Fruit fly (Drosophila melanogaster) whole organism, adult: ENCODE data around the gene CG9150.

ENCODE experiments used
- CG11617 ChIP-seq: fragments of 200-800 bp; sonication (Bioruptor generic); optimal IDR thresholded peaks from 2 replicates; lab custom pipeline; 2017; ENCODE audit warnings: mild to moderate bottlenecking, missing biosample characterization, missing genetic modification reagents, missing genetic modification characterization
- CG12768 ChIP-seq: fragments of 200-800 bp; sonication (Bioruptor generic); optimal IDR thresholded peaks from 2 replicates; lab custom pipeline; 2017; ENCODE audit warnings: missing biosample characterization, missing genetic modification characterization, mild to moderate bottlenecking, moderate library complexity, missing genetic modification reagents
- CG14711 ChIP-seq: fragments of 200-800 bp; sonication (Bioruptor generic); optimal IDR thresholded peaks from 2 replicates; lab custom pipeline; 2018; ENCODE audit warnings: missing biosample characterization, mild to moderate bottlenecking, missing genetic modification characterization, moderate library complexity
- CG1620 ChIP-seq: fragments of 200-800 bp; sonication (Bioruptor generic); optimal IDR thresholded peaks from 2 replicates; lab custom pipeline; 2016; ENCODE audit warnings: missing biosample characterization, missing genetic modification characterization
- CG33017 ChIP-seq: fragments of 200-800 bp; sonication (Bioruptor generic); optimal IDR thresholded peaks from 2 replicates; lab custom pipeline; 2018; ENCODE audit warnings: missing biosample characterization, mild to moderate bottlenecking, missing genetic modification characterization, moderate library complexity
- CG5204 ChIP-seq: fragments of 200-800 bp; sonication (Bioruptor generic); optimal IDR thresholded peaks from 2 replicates; lab custom pipeline; 2016; ENCODE audit warnings: missing biosample characterization, missing genetic modification characterization
- CG7045 ChIP-seq: fragments of 200-800 bp; sonication (Bioruptor generic); optimal IDR thresholded peaks from 2 replicates; lab custom pipeline; 2017; ENCODE audit warnings: missing biosample characterization, mild to moderate bottlenecking, missing genetic modification characterization
- CG7101 ChIP-seq: fragments of 200-800 bp; sonication (Bioruptor generic); optimal IDR thresholded peaks from 2 replicates; lab custom pipeline; 2018; ENCODE audit warnings: missing biosample characterization, mild to moderate bottlenecking, missing genetic modification characterization, moderate library complexity
- Clk ChIP-seq: fragments of 200-800 bp; sonication (Bioruptor generic); optimal IDR thresholded peaks from 2 replicates; lab custom pipeline; 2017; ENCODE audit warnings: missing biosample characterization, missing genetic modification characterization
- Crg-1 ChIP-seq: fragments of 200-800 bp; sonication (Bioruptor generic); optimal IDR thresholded peaks from 2 replicates; lab custom pipeline; 2016; ENCODE audit warnings: missing biosample characterization, missing genetic modification characterization
- Hr96 ChIP-seq: fragments of 200-800 bp; sonication (Bioruptor generic); optimal IDR thresholded peaks from 2 replicates; lab custom pipeline; 2016; ENCODE audit warnings: missing biosample characterization, missing genetic modification characterization
- Mnt ChIP-seq: fragments of 200-800 bp; sonication (Bioruptor generic); optimal IDR thresholded peaks from 2 replicates; lab custom pipeline; 2016; ENCODE audit warnings: missing biosample characterization, mild to moderate bottlenecking, missing genetic modification characterization
- bab1 ChIP-seq: fragments of 200-800 bp; sonication (Bioruptor generic); optimal IDR thresholded peaks from 3 replicates; lab custom pipeline; 2019; ENCODE audit warnings: missing biosample characterization, mild to moderate bottlenecking, missing genetic modification characterization, moderate library complexity
- cic ChIP-seq: fragments of 200-800 bp; sonication (Bioruptor generic); optimal IDR thresholded peaks from 2 replicates; lab custom pipeline; 2017; ENCODE audit warnings: missing biosample characterization, mild to moderate bottlenecking, missing genetic modification characterization, moderate library complexity
- cnc ChIP-seq, 2 experiments: fragments of >200 bp; optimal IDR thresholded peaks; 2 replicates each; lab custom pipeline; 2017
- kay ChIP-seq: fragments of 200-800 bp; sonication (Bioruptor generic); peaks from one replicate; lab custom pipeline; 2016; ENCODE audit warnings: missing biosample characterization, missing genetic modification characterization, borderline replicate concordance
- ovo ChIP-seq: fragments of 200-800 bp; sonication (Bioruptor generic); optimal IDR thresholded peaks from 2 replicates; lab custom pipeline; 2016; ENCODE audit warnings: missing biosample characterization, missing genetic modification characterization
- pad ChIP-seq: fragments of 200-800 bp; sonication (Bioruptor generic); optimal IDR thresholded peaks from 3 replicates; lab custom pipeline; 2017; ENCODE audit warnings: missing biosample characterization, missing genetic modification characterization, mild to moderate bottlenecking, moderate library complexity, missing genetic modification reagents
- tj ChIP-seq: fragments of 200-800 bp; sonication (Bioruptor generic); optimal IDR thresholded peaks from 3 replicates; lab custom pipeline; 2017; ENCODE audit warnings: missing biosample characterization, mild to moderate bottlenecking, missing genetic modification characterization, moderate library complexity
- toe ChIP-seq: fragments of 200-800 bp; sonication (Bioruptor generic); optimal IDR thresholded peaks from 2 replicates; lab custom pipeline; 2016; ENCODE audit warnings: missing biosample characterization, missing genetic modification characterization

CG9150 gene

dm6 chr2L:6092300-6092699 is 23.9 kb upstream of the CG9150 start:
- TF ChIP-seq toe (GFP tag; lab: Kevin White, UChicago), result no peak
- no peak for TF ChIP-seq Hr96
- no peak for TF ChIP-seq ovo
- no peak for TF ChIP-seq CG14711
- no peak for TF ChIP-seq Clk
- no peak for TF ChIP-seq CG1620 (GFP tag; lab: Kevin White, UChicago)
- no peak for TF ChIP-seq CG5204 (GFP tag; lab: Kevin White, UChicago)

- TF ChIP-seq kay, result peak; percentile 88
- no peak for TF ChIP-seq Crg-1 (GFP tag; lab: Kevin White, UChicago)
Measured at dm6 chr2L:6090786-6091716, 22.7 kb upstream of the CG9150 start, which contains the start of gene CG45075. Gene CG45075, plus strand, starts transcription at chr2L:6091412.

- TF ChIP-seq Crg-1 (GFP tag; lab: Kevin White, UChicago) (no peak), tj (GFP tag; lab: Kevin White, UChicago) (no peak), pad (GFP tag; lab: Kevin White, UChicago) (no peak), CG14711 (no peak), kay (no peak), ovo (no peak), CG5204 (GFP tag; lab: Kevin White, UChicago) (no peak), bab1 (GFP tag; lab: Kevin White, UChicago) (no peak), Hr96 (no peak), CG7045 (GFP tag; lab: Kevin White, UChicago) (no peak), CG7101 (tag; lab: Kevin White, UChicago) (no peak), Mnt (GFP tag; lab: Kevin White, UChicago) (no peak), toe (GFP tag; lab: Kevin White, UChicago) (no peak), CG33017 (no peak), CG12768 (GFP tag; lab: Kevin White, UChicago) (no peak)
Measured at dm6 chr2L:6090365-6090764, 22.0 kb upstream of the CG9150 start.

dm6 chr2L:6089604-6090198 is 21.3 kb upstream of the CG9150 start:
- no peak for TF ChIP-seq CG5204 (GFP tag; lab: Kevin White, UChicago)
- peak; percentile 99 for TF ChIP-seq cic

- TF ChIP-seq CG7101 (tag; lab: Kevin White, UChicago) (peak; percentile 66), ovo (peak; percentile 63), Mnt (GFP tag; lab: Kevin White, UChicago) (peak; percentile 99), toe (GFP tag; lab: Kevin White, UChicago) (no peak), bab1 (GFP tag; lab: Kevin White, UChicago) (peak; percentile 79), Clk (peak; percentile 47), cnc (optimal IDR thresholded peaks at IDR 0.05; lab: Kevin White, UChicago) (peak; percentile 91 to 93), CG14711 (no peak), CG12768 (GFP tag; lab: Kevin White, UChicago) (peak; percentile 88), CG1620 (GFP tag; lab: Kevin White, UChicago) (peak; percentile 19), tj (GFP tag; lab: Kevin White, UChicago) (peak; percentile 85), Crg-1 (GFP tag; lab: Kevin White, UChicago) (peak; percentile 49), CG7045 (GFP tag; lab: Kevin White, UChicago) (peak; percentile 47), CG33017 (peak; percentile 48), CG5204 (GFP tag; lab: Kevin White, UChicago) (no peak), cic (peak; percentile 99), CG11617 (GFP tag; lab: Kevin White, UChicago) (peak; percentile 69), Hr96 (peak; percentile 52), pad (GFP tag; lab: Kevin White, UChicago) (peak; percentile 54), kay (peak; percentile 100)
Measured at dm6 chr2L:6088371-6089365, 20.3 kb upstream of the CG9150 start.

- TF ChIP-seq toe (GFP tag; lab: Kevin White, UChicago), result no peak
- no peak for TF ChIP-seq Hr96
- no peak for TF ChIP-seq CG11617 (GFP tag; lab: Kevin White, UChicago)
- no peak for TF ChIP-seq CG5204 (GFP tag; lab: Kevin White, UChicago)
Measured at dm6 chr2L:6087685-6088084, 19.3 kb upstream of the CG9150 start.
